Worm (Caenorhabditis elegans): ENCODE results near the gene ndub-6.

ce11 chrIV:11681905-11682304 lies 29.7 kb downstream of the ndub-6 start, which contains the start of gene ZK792.4:
- no peak for TF ChIP-seq ama-1 (optimal IDR thresholded peaks at IDR 0.05)
- no peak for TF ChIP-seq B0310.2 (tag; optimal IDR thresholded peaks at IDR 0.05)
- no peak for TF ChIP-seq pes-1 (GFP tag; IDR thresholded peaks at IDR 0.05)

All from whole organism, early embryonic.